Worm (Caenorhabditis elegans) whole organism, L4/young adult: ENCODE measurements around the gene T28A11.18.

Source experiments
- W03F9.2 ChIP-seq: fragments of 150-350 bp; optimal IDR thresholded peaks from 2 replicates; lab custom pipeline; 2014; ENCODE audit warnings: missing biosample characterization, missing genetic modification characterization
- him-1 ChIP-seq: sonication (generic microtip); optimal IDR thresholded peaks from 2 replicates; lab custom pipeline; 2016; ENCODE audit warnings: missing genotype, missing genetic modification reagents, missing genetic modification characterization, missing compliant biosample characterization

- TF ChIP-seq him-1 (no peak), W03F9.2 (tag; lab: Kevin White, UChicago) (no peak)
These were observed 8.3 kb upstream of the T28A11.18 start for ce11 chrV:3276184-3276583.
